Worm (Caenorhabditis elegans) whole organism, L2 larva: Measurements from ENCODE around the gene Y57G11C.23.

Experiments used
- C34F6.9 ChIP-seq: fragments of 150-350 bp; optimal IDR thresholded peaks from 2 replicates; lab custom pipeline; 2014; ENCODE audit warnings: missing biosample characterization, missing genetic modification characterization
- F13H6.1 ChIP-seq: sonication (generic microtip); optimal IDR thresholded peaks from 2 replicates; lab custom pipeline; 2016; ENCODE audit warnings: missing genetic modification characterization, missing compliant biosample characterization
- Y55F3AM.14 ChIP-seq: fragments of 200-800 bp; sonication (Bioruptor generic); optimal IDR thresholded peaks from 2 replicates; lab custom pipeline; 2018; ENCODE audit warnings: mild to moderate bottlenecking, missing genetic modification characterization, missing compliant biosample characterization
- ZK546.5 ChIP-seq: sonication (generic microtip); optimal IDR thresholded peaks from 2 replicates; lab custom pipeline; 2017; ENCODE audit warnings: missing biosample characterization, missing genetic modification characterization
- alr-1 ChIP-seq: fragments of 150-350 bp; optimal IDR thresholded peaks from 2 replicates; lab custom pipeline; 2014; ENCODE audit warnings: missing biosample characterization, missing genetic modification characterization
- aly-2 ChIP-seq: fragments of 150-350 bp; optimal IDR thresholded peaks from 2 replicates; lab custom pipeline; 2014; ENCODE audit warnings: missing biosample characterization, missing genetic modification characterization
- blmp-1 ChIP-seq: sonication (generic microtip); optimal IDR thresholded peaks from 2 replicates; lab custom pipeline; 2017; ENCODE audit warnings: missing genetic modification characterization, mild to moderate bottlenecking, missing compliant biosample characterization, antibody characterized with exemption, moderate library complexity; ENCODE audit not compliant: insufficient read depth
- ceh-16 ChIP-seq: fragments of 150-350 bp; optimal IDR thresholded peaks from 2 replicates; lab custom pipeline; 2014; ENCODE audit warnings: missing biosample characterization, missing genetic modification characterization
- crh-2 ChIP-seq: sonication (generic microtip); optimal IDR thresholded peaks from 2 replicates; lab custom pipeline; 2017; ENCODE audit warnings: missing biosample characterization, missing genetic modification characterization
- elt-1 ChIP-seq: fragments of 150-350 bp; optimal IDR thresholded peaks from 2 replicates; lab custom pipeline; 2014; ENCODE audit warnings: missing biosample characterization, missing genetic modification characterization
- elt-3 ChIP-seq: sonication (generic microtip); optimal IDR thresholded peaks from 2 replicates; lab custom pipeline; 2017; ENCODE audit warnings: missing biosample characterization, missing genetic modification characterization
- fos-1 ChIP-seq: fragments of 150-350 bp; optimal IDR thresholded peaks from 2 replicates; lab custom pipeline; 2014; ENCODE audit warnings: missing biosample characterization, missing genetic modification characterization
- gmeb-1 ChIP-seq: fragments of 150-350 bp; optimal IDR thresholded peaks from 2 replicates; lab custom pipeline; 2014; ENCODE audit warnings: missing biosample characterization, missing genetic modification characterization
- lin-11 ChIP-seq: fragments of 150-350 bp; sonication (generic microtip); optimal IDR thresholded peaks from 2 replicates; lab custom pipeline; 2014; ENCODE audit warnings: missing biosample characterization, missing genetic modification characterization, inconsistent platforms, mixed read lengths
- lin-13 ChIP-seq: fragments of 150-350 bp; optimal IDR thresholded peaks from 2 replicates; lab custom pipeline; 2014; ENCODE audit warnings: missing biosample characterization, missing genetic modification reagents, missing genetic modification characterization
- lin-39 ChIP-seq: fragments of 150-350 bp; optimal IDR thresholded peaks from 2 replicates; lab custom pipeline; 2014; ENCODE audit warnings: missing biosample characterization, missing genetic modification reagents, missing genetic modification characterization
- lsy-2 ChIP-seq, 2 experiments: fragments of 150-350 bp in 1 of 2; sonication (generic microtip) in 1 of 2; optimal IDR thresholded peaks; 2 replicates each; lab custom pipeline; 2014 to 2017; ENCODE audit warnings: missing biosample characterization in 2 of 2, missing genetic modification characterization in 2 of 2
- mab-5 ChIP-seq: fragments of 150-350 bp; optimal IDR thresholded peaks from 2 replicates; lab custom pipeline; 2014; ENCODE audit warnings: missing biosample characterization, missing genetic modification characterization
- mbf-1 ChIP-seq: sonication (generic microtip); optimal IDR thresholded peaks from 2 replicates; lab custom pipeline; 2017; ENCODE audit warnings: missing biosample characterization, missing genetic modification characterization
- mdl-1 ChIP-seq, 2 experiments: fragments of 150-350 bp in 1 of 2; sonication (generic microtip) in 1 of 2; optimal IDR thresholded peaks; 2 replicates each; lab custom pipeline; 2017; ENCODE audit warnings: missing biosample characterization in 2 of 2, missing genetic modification characterization in 2 of 2
- nhr-10 ChIP-seq: sonication (generic microtip); optimal IDR thresholded peaks from 2 replicates; lab custom pipeline; 2017; ENCODE audit warnings: missing biosample characterization, missing genetic modification characterization
- nhr-11 ChIP-seq: fragments of 150-350 bp; optimal IDR thresholded peaks from 2 replicates; lab custom pipeline; 2014; ENCODE audit warnings: missing biosample characterization, missing genetic modification characterization
- nhr-12 ChIP-seq: fragments of 150-350 bp; optimal IDR thresholded peaks from 2 replicates; lab custom pipeline; 2014; ENCODE audit warnings: missing biosample characterization, missing genetic modification characterization
- nhr-129 ChIP-seq: fragments of 150-350 bp; optimal IDR thresholded peaks from 2 replicates; lab custom pipeline; 2014; ENCODE audit warnings: missing biosample characterization, missing genetic modification characterization
- nhr-21 ChIP-seq: fragments of 150-350 bp; optimal IDR thresholded peaks from 2 replicates; lab custom pipeline; 2014; ENCODE audit warnings: missing biosample characterization, missing genetic modification characterization
- nhr-23 ChIP-seq: fragments of 150-350 bp; optimal IDR thresholded peaks from 2 replicates; lab custom pipeline; 2014; ENCODE audit warnings: missing biosample characterization, missing genetic modification reagents, missing genetic modification characterization
- nhr-237 ChIP-seq: fragments of 150-350 bp; optimal IDR thresholded peaks from 2 replicates; lab custom pipeline; 2014; ENCODE audit warnings: missing biosample characterization, missing genetic modification characterization
- nhr-25 ChIP-seq: fragments of 150-350 bp; sonication (generic microtip); optimal IDR thresholded peaks from 3 replicates; lab custom pipeline; 2014; ENCODE audit warnings: missing biosample characterization, missing genetic modification characterization
- nhr-6 ChIP-seq: fragments of 150-350 bp; optimal IDR thresholded peaks from 2 replicates; lab custom pipeline; 2014; ENCODE audit warnings: missing biosample characterization, missing genetic modification characterization
- nhr-77 ChIP-seq: fragments of 150-350 bp; optimal IDR thresholded peaks from 2 replicates; lab custom pipeline; 2014; ENCODE audit warnings: missing biosample characterization, missing genetic modification characterization
- peb-1 ChIP-seq: fragments of 150-350 bp; optimal IDR thresholded peaks from 2 replicates; lab custom pipeline; 2014; ENCODE audit warnings: missing biosample characterization, missing genetic modification characterization
- sem-4 ChIP-seq: fragments of 150-350 bp; optimal IDR thresholded peaks from 2 replicates; lab custom pipeline; 2014; ENCODE audit warnings: missing biosample characterization, missing genetic modification reagents, missing genetic modification characterization
- skn-1 ChIP-seq: sonication (generic microtip); optimal IDR thresholded peaks from 2 replicates; lab custom pipeline; 2017; ENCODE audit warnings: missing biosample characterization, missing genetic modification characterization
- sma-3 ChIP-seq: sonication (generic microtip); optimal IDR thresholded peaks from 2 replicates; lab custom pipeline; 2016; ENCODE audit warnings: missing genetic modification reagents, missing genetic modification characterization, missing compliant biosample characterization
- snpc-4 ChIP-seq: fragments of 150-350 bp; optimal IDR thresholded peaks from 2 replicates; lab custom pipeline; 2014; ENCODE audit warnings: missing biosample characterization, missing genetic modification characterization
- unc-39 ChIP-seq: fragments of 150-350 bp; optimal IDR thresholded peaks from 2 replicates; lab custom pipeline; 2014; ENCODE audit warnings: missing biosample characterization, missing genetic modification characterization
- unc-55 ChIP-seq: fragments of 150-350 bp; sonication (generic microtip); optimal IDR thresholded peaks from 3 replicates; lab custom pipeline; 2014; ENCODE audit warnings: missing biosample characterization, missing genetic modification reagents, missing genetic modification characterization
- unc-62 ChIP-seq: fragments of 150-350 bp; optimal IDR thresholded peaks from 2 replicates; lab custom pipeline; 2014; ENCODE audit warnings: missing biosample characterization, missing genetic modification reagents, missing genetic modification characterization
- zag-1 ChIP-seq: fragments of 150-350 bp; optimal IDR thresholded peaks from 2 replicates; lab custom pipeline; 2014; ENCODE audit warnings: missing biosample characterization, missing genetic modification characterization
- ztf-1 ChIP-seq: fragments of 200-800 bp; sonication (Bioruptor generic); conservative IDR thresholded peaks from 2 replicates; pipeline ENCODE4 v1.3.6; 2022; ENCODE audit warnings: missing genetic modification characterization, missing compliant biosample characterization
- ztf-11 ChIP-seq: sonication (generic microtip); optimal IDR thresholded peaks from 2 replicates; lab custom pipeline; 2017; ENCODE audit warnings: missing biosample characterization, missing genetic modification characterization
- ztf-4 ChIP-seq: fragments of 150-350 bp; optimal IDR thresholded peaks from 2 replicates; lab custom pipeline; 2014; ENCODE audit warnings: missing biosample characterization, missing genetic modification characterization

Gene Y57G11C.23

DNA sequence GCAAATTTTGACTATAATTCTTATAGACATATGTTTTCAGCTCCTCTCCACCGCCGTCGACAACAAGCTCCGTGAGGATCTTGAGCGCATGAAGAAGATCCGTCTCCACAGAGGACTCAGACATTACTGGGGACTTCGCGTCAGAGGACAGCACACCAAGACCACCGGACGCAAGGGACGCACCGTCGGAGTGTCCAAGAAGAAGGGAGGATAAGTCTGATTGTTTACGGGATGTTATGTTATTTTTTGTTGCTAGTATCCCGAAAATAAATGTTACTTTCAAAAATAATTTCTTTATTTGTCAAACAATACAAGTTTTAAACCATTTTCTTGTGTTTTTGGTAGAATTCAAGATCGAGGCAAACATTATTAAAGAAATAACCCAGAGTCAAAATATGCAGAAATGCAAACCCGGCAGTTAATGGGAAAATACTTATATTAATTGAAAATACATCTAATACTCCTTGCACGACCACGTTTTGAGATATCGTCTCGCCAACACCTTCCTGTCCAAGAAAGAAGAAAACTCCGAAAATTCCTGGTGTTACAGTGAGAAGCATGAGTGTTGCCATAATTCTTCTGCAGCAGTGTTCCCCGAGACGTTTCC is 35.3 kb downstream of the Y57G11C.23 start:
- TF ChIP-seq mbf-1 (tag; lab: Kevin White, UChicago) (no peak), ceh-16 (tag; lab: Kevin White, UChicago) (no peak), ztf-1 (GFP tag; lab: Robert Waterston, UW) (no peak), snpc-4 (tag; lab: Kevin White, UChicago) (no peak), nhr-11 (tag; lab: Kevin White, UChicago) (no peak), mdl-1 (tag; optimal IDR thresholded peaks at IDR 0.05; lab: Kevin White, UChicago) (no peak), crh-2 (tag; lab: Kevin White, UChicago) (no peak), F13H6.1 (tag; lab: Kevin White, UChicago) (no peak), lin-13 (GFP tag; lab: Kevin White, UChicago) (no peak)

DNA sequence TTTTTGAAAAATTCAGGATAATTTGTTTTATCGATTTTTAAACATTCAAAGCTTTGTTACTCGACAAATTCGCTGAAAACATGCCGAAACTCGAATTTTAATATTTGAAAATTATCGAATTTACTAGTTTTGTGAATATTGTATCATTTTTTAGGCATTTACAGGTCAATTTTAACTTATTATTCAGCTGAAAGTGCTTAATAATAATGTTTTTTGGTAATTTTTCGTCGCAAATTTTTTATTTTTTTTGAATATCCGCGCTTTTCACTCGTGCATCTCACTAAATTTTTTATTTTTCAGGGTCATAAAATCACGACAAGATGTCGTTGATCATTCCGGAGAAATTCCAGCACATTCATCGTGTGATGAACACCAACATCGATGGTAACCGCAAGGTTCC is 36.2 kb downstream of the Y57G11C.23 start, which contains the start of gene rps-18:
Gene rps-18 (plus strand): TSS at position 301 of the 400 bp plus-strand sequence.
- no peak for TF ChIP-seq nhr-77 (tag; lab: Kevin White, UChicago)
- TF ChIP-seq, all 48 proteins: peak for 0

DNA sequence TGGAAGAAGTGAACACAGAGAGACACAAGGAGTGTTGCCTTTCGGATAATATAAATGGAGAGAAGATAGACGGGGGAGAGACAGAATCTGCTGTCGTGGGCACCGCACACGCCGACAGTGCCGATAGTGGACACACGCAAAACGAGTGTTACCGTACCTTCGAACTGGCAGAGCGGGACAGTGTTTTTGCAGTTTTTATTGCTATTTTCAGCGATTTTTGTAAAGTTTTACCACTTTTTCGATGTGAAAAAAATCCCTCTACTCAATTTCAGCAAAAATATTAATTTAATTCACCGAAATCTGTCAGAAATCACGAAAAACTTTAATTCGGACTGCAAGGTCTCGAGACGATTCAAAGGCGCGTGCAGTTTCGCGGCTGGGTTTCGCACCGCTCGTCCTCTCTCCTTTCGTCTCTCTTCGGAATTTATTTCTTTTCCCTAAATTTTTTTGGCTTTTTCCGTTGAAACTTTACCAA is 36.7 kb downstream of the Y57G11C.23 start, which contains the start of gene sec-61.A:
Gene sec-61.A (minus strand): TSS at position 387 of the 475 bp plus-strand sequence.
- TF ChIP-seq blmp-1 (tag; lab: Kevin White, UChicago) (no peak), nhr-6 (tag; lab: Kevin White, UChicago) (no peak), fos-1 (peak; percentile 45), lin-13 (GFP tag; lab: Kevin White, UChicago) (peak; percentile 56), unc-55 (peak; percentile 73), lsy-2 (tag; optimal IDR thresholded peaks at IDR 0.05; lab: Kevin White, UChicago) (peak; percentile 98 to 99), unc-39 (tag; lab: Kevin White, UChicago) (no peak), nhr-237 (peak; percentile 16), sem-4 (no peak), nhr-21 (peak; percentile 80), nhr-25 (tag; lab: Kevin White, UChicago) (peak; percentile 77), F13H6.1 (tag; lab: Kevin White, UChicago) (peak; percentile 75), nhr-77 (tag; lab: Kevin White, UChicago) (no peak), C34F6.9 (peak; percentile 81), sma-3 (GFP tag; lab: Kevin White, UChicago) (peak; percentile 93), ceh-16 (tag; lab: Kevin White, UChicago) (peak; percentile 43), alr-1 (tag; lab: Kevin White, UChicago) (no peak), Y55F3AM.14 (GFP tag; lab: Kevin White, UChicago) (no peak), lin-39 (no peak), mdl-1 (tag; optimal IDR thresholded peaks at IDR 0.05; lab: Kevin White, UChicago) (peak in 1 of 2 experiments; percentile 71), snpc-4 (tag; lab: Kevin White, UChicago) (no peak), lin-11 (tag; lab: Kevin White, UChicago) (peak; percentile 62), elt-3 (no peak), crh-2 (tag; lab: Kevin White, UChicago) (peak; percentile 85), nhr-10 (tag; lab: Kevin White, UChicago) (peak; percentile 17), ZK546.5 (tag; lab: Kevin White, UChicago) (no peak), gmeb-1 (tag; lab: Kevin White, UChicago) (peak; percentile 61), nhr-129 (tag; lab: Kevin White, UChicago) (peak; percentile 66), ztf-4 (tag; lab: Kevin White, UChicago) (no peak), nhr-11 (tag; lab: Kevin White, UChicago) (no peak), aly-2 (tag; lab: Kevin White, UChicago) (no peak), peb-1 (tag; lab: Kevin White, UChicago) (peak; percentile 64), unc-62 (GFP tag; lab: Kevin White, UChicago) (no peak), mbf-1 (tag; lab: Kevin White, UChicago) (no peak), nhr-23 (tag; lab: Kevin White, UChicago) (no peak), mab-5 (peak; percentile 47), skn-1 (no peak), nhr-12 (no peak), zag-1 (no peak), elt-1 (tag; lab: Kevin White, UChicago) (no peak), ztf-11 (tag; lab: Kevin White, UChicago) (no peak)
- TF ChIP-seq, all 48 proteins: peak for 19
